Worm (Caenorhabditis elegans): ENCODE data around the gene F08B12.4.
A peak's percentile ranks its signal among the peaks of the same experiment; 100 is the strongest.

F08B12.4 gene

DNA sequence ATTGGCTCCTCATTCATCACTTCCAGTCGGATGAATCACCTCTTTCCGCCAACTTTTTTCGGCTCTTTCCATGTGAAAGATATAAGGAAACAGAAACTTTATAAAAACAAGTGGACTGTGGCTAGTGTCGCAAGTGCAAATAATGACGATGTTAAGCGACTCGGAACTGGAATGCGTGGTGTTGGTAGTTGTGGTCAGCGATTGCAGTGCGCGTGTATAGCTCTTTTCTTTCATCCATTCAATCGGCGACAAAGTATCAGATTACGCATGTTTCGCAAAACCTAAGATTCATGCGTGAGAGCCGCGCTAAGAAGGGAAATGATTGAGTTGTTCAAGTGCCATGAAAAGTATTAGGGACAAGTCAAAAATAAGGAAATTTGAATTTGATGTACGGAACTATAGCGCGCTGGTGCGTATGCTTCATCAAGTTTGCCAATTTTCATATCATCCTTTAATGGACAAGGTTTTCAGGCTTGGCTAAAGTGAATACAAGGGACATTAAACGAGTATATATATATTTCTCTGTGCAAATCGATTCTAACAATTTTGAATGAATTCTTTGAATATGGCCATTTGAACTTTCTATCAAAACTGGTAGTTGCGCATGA, 19.7 kb downstream of the F08B12.4 start:
- TF ChIP-seq crh-2 (tag; optimal IDR thresholded peaks at IDR 0.05), result no peak
- no peak for TF ChIP-seq nhr-21 (tag; optimal IDR thresholded peaks at IDR 0.05)
- no peak for TF ChIP-seq mdl-1 (tag; optimal IDR thresholded peaks at IDR 0.05)
- TF ChIP-seq sem-4 (tag; optimal IDR thresholded peaks at IDR 0.05), result no peak
- no peak for TF ChIP-seq nhr-11 (tag; optimal IDR thresholded peaks at IDR 0.05)
- TF ChIP-seq aly-2 (tag; optimal IDR thresholded peaks at IDR 0.05), result no peak
- TF ChIP-seq nhr-23 (tag; optimal IDR thresholded peaks at IDR 0.05), result no peak
- TF ChIP-seq dmd-4 (tag; optimal IDR thresholded peaks at IDR 0.05), result no peak
- no peak for TF ChIP-seq elt-1 (tag; optimal IDR thresholded peaks at IDR 0.05)
- no peak for TF ChIP-seq lsy-2 (tag; optimal IDR thresholded peaks at IDR 0.05)

DNA sequence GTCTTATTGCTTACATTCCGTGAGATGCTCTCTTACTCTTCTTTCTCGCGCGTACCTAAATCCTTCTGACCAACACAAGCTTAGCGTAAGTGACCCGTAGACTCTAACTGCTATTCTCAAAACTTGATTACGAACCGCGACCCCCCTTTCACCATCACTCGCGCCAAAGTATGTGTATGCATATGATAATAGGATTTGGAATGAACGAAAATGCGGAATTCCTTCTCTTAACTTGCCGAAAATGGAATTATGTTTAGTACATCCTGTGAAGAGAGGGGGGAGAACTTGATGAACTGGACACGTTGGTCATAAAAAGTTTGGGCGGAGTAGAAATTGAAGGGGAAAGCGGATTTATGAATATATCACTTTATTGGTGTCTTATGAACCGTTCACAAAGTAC, 20.6 kb downstream of the F08B12.4 start:
- TF ChIP-seq mdl-1 (tag; optimal IDR thresholded peaks at IDR 0.05), result no peak
- TF ChIP-seq ZK546.5 (tag; optimal IDR thresholded peaks at IDR 0.05), result no peak
- TF ChIP-seq sma-9 (GFP tag; optimal IDR thresholded peaks at IDR 0.05), result peak; percentile 6
- TF ChIP-seq sma-9 (tag; optimal IDR thresholded peaks at IDR 0.05), result no peak
- TF ChIP-seq blmp-1 (tag; optimal IDR thresholded peaks at IDR 0.05; ENCODE audit: insufficient read depth), result no peak
- TF ChIP-seq lsy-2 (tag; optimal IDR thresholded peaks at IDR 0.05), result no peak
- TF ChIP-seq alr-1 (tag; optimal IDR thresholded peaks at IDR 0.05), result no peak
- no peak for TF ChIP-seq fos-1 (tag; optimal IDR thresholded peaks at IDR 0.05)

DNA sequence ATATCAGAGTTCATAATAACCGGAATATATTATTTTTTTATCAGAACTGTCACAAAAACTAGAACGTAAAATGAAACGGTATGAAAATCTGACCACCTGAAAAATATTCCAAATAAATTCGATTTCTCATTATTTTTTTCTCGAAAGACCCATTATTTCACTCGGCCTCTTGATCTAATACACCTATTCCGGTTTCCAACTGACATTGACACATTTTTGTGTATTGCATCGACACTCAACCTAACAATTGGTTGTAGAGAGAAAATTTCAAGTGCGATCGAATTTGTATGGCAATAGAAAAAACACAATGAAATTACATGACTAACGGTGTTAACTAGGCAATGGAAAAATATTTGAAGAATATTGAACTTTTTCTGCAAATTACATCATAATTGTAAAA, 21.6 kb downstream of the F08B12.4 start:
- TF ChIP-seq nhr-129 (tag; optimal IDR thresholded peaks at IDR 0.05) (no peak), C34F6.9 (tag; optimal IDR thresholded peaks at IDR 0.05) (no peak), nhr-25 (tag; optimal IDR thresholded peaks at IDR 0.05) (peak; percentile 39), egl-27 (tag; optimal IDR thresholded peaks at IDR 0.05) (no peak), sma-3 (GFP tag; optimal IDR thresholded peaks at IDR 0.05) (no peak), ceh-16 (tag; optimal IDR thresholded peaks at IDR 0.05) (no peak)

DNA sequence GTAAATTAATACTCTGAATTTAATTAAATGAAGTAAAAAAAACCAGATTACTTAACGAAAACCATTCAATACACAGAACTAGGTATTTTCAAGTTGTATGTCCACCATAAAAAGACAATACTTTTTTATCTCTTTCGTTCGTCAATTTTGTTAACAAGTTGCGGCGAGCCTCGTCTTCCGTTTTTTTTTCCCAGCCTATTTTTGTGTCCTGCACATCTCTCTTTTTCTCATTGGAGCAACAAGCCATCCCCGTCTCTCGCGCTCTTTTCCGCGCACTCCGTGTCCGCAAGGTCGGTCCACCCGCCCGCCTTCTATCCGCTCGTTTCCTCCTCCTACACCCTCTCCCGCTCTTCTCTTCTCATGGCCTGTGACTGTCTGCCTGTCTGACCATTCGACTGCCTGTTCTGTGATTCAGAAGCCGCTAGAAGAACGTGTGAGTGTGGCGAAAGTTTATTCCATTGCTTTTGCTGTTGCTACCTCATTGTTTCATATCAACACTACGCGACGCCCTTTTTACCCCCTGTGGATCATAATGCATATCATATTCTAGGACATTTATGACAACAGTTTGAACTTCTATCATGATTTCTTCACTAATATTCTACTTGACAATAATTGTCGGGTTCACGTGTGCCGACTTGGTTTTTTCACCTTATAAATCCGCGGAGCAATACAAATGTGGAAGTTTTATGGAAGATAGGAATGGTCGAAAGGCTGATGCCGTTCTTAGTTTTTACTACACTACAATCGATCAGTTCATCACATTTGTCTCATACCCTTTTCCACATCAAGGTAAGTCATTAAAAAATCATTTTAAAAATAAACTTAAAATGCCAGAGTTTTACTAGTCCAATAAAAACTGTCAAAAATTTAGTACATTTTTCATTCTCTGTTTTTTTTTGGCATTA, 22.7 kb downstream of the F08B12.4 start, which contains the start of the genes F08B12.11 and prmn-1:
Gene F08B12.11, plus strand, starts transcription at position 521 of the 908 bp plus-strand sequence.
Gene prmn-1, plus strand, starts transcription at position 551 of the 908 bp plus-strand sequence.
- TF ChIP-seq lin-11 (tag; optimal IDR thresholded peaks at IDR 0.05), result no peak
- TF ChIP-seq ceh-82 (tag; optimal IDR thresholded peaks at IDR 0.05), result no peak
- no peak for TF ChIP-seq zag-1 (tag; optimal IDR thresholded peaks at IDR 0.05)
- TF ChIP-seq crh-2 (tag; optimal IDR thresholded peaks at IDR 0.05), result no peak
- TF ChIP-seq nhr-11 (tag; optimal IDR thresholded peaks at IDR 0.05), result no peak
- no peak for TF ChIP-seq unc-62 (GFP tag; optimal IDR thresholded peaks at IDR 0.05)
- TF ChIP-seq peb-1 (tag; optimal IDR thresholded peaks at IDR 0.05), result no peak
- TF ChIP-seq sma-3 (GFP tag; optimal IDR thresholded peaks at IDR 0.05), result no peak

DNA sequence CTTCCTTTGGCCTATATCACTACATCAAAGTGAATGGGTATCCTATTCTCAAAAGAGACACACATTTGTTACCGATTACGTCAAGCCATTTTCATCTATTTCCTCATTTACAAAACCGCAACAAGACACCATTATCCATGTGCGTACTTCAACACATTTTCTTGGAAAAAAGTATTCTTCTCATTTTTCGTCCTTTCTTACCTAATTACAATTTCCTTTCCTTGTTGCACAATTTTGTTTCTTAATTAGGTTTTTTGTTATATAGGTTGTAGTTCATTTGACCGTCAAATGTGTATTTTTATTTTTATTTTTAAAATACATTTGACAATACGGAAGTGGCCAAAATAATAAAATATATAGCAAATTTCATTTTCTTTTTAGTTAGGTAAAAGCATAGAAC, 24.2 kb downstream of the F08B12.4 start:
- TF ChIP-seq nhr-21 (tag; optimal IDR thresholded peaks at IDR 0.05), result no peak
- no peak for TF ChIP-seq skn-1 (tag; optimal IDR thresholded peaks at IDR 0.05)
- no peak for TF ChIP-seq fos-1 (tag; optimal IDR thresholded peaks at IDR 0.05)
- TF ChIP-seq ztf-4 (tag; optimal IDR thresholded peaks at IDR 0.05), result no peak
- peak; percentile 39 for TF ChIP-seq C34F6.9 (tag; optimal IDR thresholded peaks at IDR 0.05)
- no peak for TF ChIP-seq alr-1 (tag; optimal IDR thresholded peaks at IDR 0.05)
- peak; percentile 2 for TF ChIP-seq sma-9 (GFP tag; optimal IDR thresholded peaks at IDR 0.05)
- TF ChIP-seq sma-9 (tag; optimal IDR thresholded peaks at IDR 0.05), result no peak

DNA sequence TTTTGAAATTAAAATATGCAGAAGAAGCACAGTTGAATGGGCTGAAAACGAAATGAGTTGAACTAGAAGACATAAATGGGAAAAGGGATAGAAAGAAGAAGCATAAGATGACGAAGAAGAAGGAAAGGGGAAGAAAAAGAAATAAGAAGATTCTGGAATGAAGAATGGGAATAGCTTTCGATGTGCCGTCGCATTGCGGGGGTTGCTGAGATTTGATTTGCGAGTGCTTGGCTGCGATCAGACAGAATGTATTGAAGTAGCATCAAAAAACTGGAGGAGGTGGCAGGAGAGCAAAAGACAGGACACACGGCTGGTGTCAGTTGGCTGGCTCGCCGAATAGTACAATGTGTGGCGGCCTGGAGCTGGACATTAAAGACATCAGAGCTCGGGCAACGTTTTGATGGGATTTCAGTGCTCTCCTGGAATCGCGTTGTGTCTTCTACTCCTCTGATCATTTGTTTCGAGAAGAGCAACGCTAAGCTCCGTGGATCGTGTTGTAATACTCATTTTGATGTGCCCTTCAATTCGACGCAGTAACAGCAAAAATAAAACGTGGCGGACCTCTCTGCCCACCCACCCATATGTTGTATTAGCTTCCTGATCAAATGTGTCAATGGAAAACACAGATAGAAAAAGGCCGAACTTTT, 28.3 kb downstream of the F08B12.4 start:
- TF ChIP-seq sma-9 (GFP tag; optimal IDR thresholded peaks at IDR 0.05) (peak; percentile 60), sma-9 (tag; optimal IDR thresholded peaks at IDR 0.05) (no peak), sem-4 (tag; optimal IDR thresholded peaks at IDR 0.05) (peak; percentile 4), nhr-129 (tag; optimal IDR thresholded peaks at IDR 0.05) (peak; percentile 57), elt-3 (tag; optimal IDR thresholded peaks at IDR 0.05) (no peak), lsy-2 (tag; optimal IDR thresholded peaks at IDR 0.05) (peak in 1 of 2 experiments; percentile 3), F13H6.1 (tag; optimal IDR thresholded peaks at IDR 0.05) (peak; percentile 89), skn-1 (tag; optimal IDR thresholded peaks at IDR 0.05) (no peak), sma-3 (GFP tag; optimal IDR thresholded peaks at IDR 0.05) (no peak)

Data from whole organism, L2 larva.